Fruit fly (Drosophila melanogaster) whole organism, adult: ENCODE measurements around the gene da.

Source experiments
- CG11617 ChIP-seq: fragments of 200-800 bp; sonication (Bioruptor generic); optimal IDR thresholded peaks from 2 replicates; lab custom pipeline; 2017; ENCODE audit warnings: mild to moderate bottlenecking, missing biosample characterization, missing genetic modification reagents, missing genetic modification characterization
- CG12768 ChIP-seq: fragments of 200-800 bp; sonication (Bioruptor generic); optimal IDR thresholded peaks from 2 replicates; lab custom pipeline; 2017; ENCODE audit warnings: missing biosample characterization, missing genetic modification characterization, mild to moderate bottlenecking, moderate library complexity, missing genetic modification reagents
- CG33017 ChIP-seq: fragments of 200-800 bp; sonication (Bioruptor generic); optimal IDR thresholded peaks from 2 replicates; lab custom pipeline; 2018; ENCODE audit warnings: missing biosample characterization, mild to moderate bottlenecking, missing genetic modification characterization, moderate library complexity
- CG7101 ChIP-seq: fragments of 200-800 bp; sonication (Bioruptor generic); optimal IDR thresholded peaks from 2 replicates; lab custom pipeline; 2018; ENCODE audit warnings: missing biosample characterization, mild to moderate bottlenecking, missing genetic modification characterization, moderate library complexity
- Crg-1 ChIP-seq: fragments of 200-800 bp; sonication (Bioruptor generic); optimal IDR thresholded peaks from 2 replicates; lab custom pipeline; 2016; ENCODE audit warnings: missing biosample characterization, missing genetic modification characterization
- Hr96 ChIP-seq: fragments of 200-800 bp; sonication (Bioruptor generic); optimal IDR thresholded peaks from 2 replicates; lab custom pipeline; 2016; ENCODE audit warnings: missing biosample characterization, missing genetic modification characterization
- kay ChIP-seq: fragments of 200-800 bp; sonication (Bioruptor generic); peaks from one replicate; lab custom pipeline; 2016; ENCODE audit warnings: missing biosample characterization, missing genetic modification characterization, borderline replicate concordance
- toe ChIP-seq: fragments of 200-800 bp; sonication (Bioruptor generic); optimal IDR thresholded peaks from 2 replicates; lab custom pipeline; 2016; ENCODE audit warnings: missing biosample characterization, missing genetic modification characterization

dm6 chr2L:10396877-10397587 lies 9.1 kb downstream of the da start:
- TF ChIP-seq Hr96 (no peak), CG33017 (no peak), CG11617 (GFP tag; lab: Kevin White, UChicago) (no peak), CG12768 (GFP tag; lab: Kevin White, UChicago) (no peak), CG7101 (tag; lab: Kevin White, UChicago) (no peak), kay (GFP tag; lab: Kevin White, UChicago) (peak; percentile 99), toe (GFP tag; lab: Kevin White, UChicago) (no peak), Crg-1 (no peak)
